Fruit fly (Drosophila melanogaster) whole organism, larva: Measurements from ENCODE around the gene AsnS.

ENCODE experiments used
- noc ChIP-seq: fragments of 200-800 bp; sonication (Bioruptor generic); optimal IDR thresholded peaks from 3 replicates; lab custom pipeline; 2019; ENCODE audit warnings: missing biosample characterization, mild to moderate bottlenecking, missing genetic modification characterization, moderate library complexity

The AsnS gene

dm6 chr3L:21192024-21192423 lies 19.1 kb downstream of the AsnS start:
- TF ChIP-seq noc (tag; lab: Kevin White, UChicago) = no peak

dm6 chr3L:21193170-21193569 lies 20.3 kb downstream of the AsnS start, which contains the start of gene CG42337:
CG42337 (minus strand) TSS chr3L:21193363.
- TF ChIP-seq noc (tag; lab: Kevin White, UChicago) = no peak

dm6 chr3L:21194392-21194925 lies 21.5 kb downstream of the AsnS start:
- TF ChIP-seq noc (tag; lab: Kevin White, UChicago) = no peak

dm6 chr3L:21196563-21196962 lies 23.6 kb downstream of the AsnS start, which contains the start of the genes Targ3 and park:
Targ3 (plus strand) TSS chr3L:21196831.
park (minus strand) TSS chr3L:21196853.
- no peak for TF ChIP-seq noc (tag; lab: Kevin White, UChicago)

- no peak for TF ChIP-seq noc (tag; lab: Kevin White, UChicago)
These were observed 27.7 kb downstream of the AsnS start for dm6 chr3L:21200587-21200986.

dm6 chr3L:21201246-21201896 lies 28.5 kb downstream of the AsnS start:
- no peak for TF ChIP-seq noc (tag; lab: Kevin White, UChicago)

- TF ChIP-seq noc (tag; lab: Kevin White, UChicago) = peak; percentile 3
These were observed 29.3 kb downstream of the AsnS start for dm6 chr3L:21202029-21202776.

- no peak for TF ChIP-seq noc (tag; lab: Kevin White, UChicago)
These were observed 29.9 kb downstream of the AsnS start, which contains the start of the genes Targ1, CG10512 and Targ2 for dm6 chr3L:21202777-21203282. Targ1 (minus strand) TSS chr3L:21202882. CG10512 (plus strand) TSS chr3L:21202920. Targ2 (minus strand) TSS chr3L:21203232.

dm6 chr3L:21204581-21205495 lies 31.9 kb downstream of the AsnS start:
- peak; percentile 79 for TF ChIP-seq noc (tag; lab: Kevin White, UChicago)

dm6 chr3L:21205496-21205824 lies 32.5 kb downstream of the AsnS start:
- no peak for TF ChIP-seq noc (tag; lab: Kevin White, UChicago)

dm6 chr3L:21206486-21206885 lies 33.6 kb downstream of the AsnS start:
- TF ChIP-seq noc (tag; lab: Kevin White, UChicago) = no peak

- no peak for TF ChIP-seq noc (tag; lab: Kevin White, UChicago)
These were observed 37.1 kb downstream of the AsnS start, which contains the start of the genes CG10510 and CG10508 for dm6 chr3L:21209921-21210532. CG10510 (minus strand) TSS chr3L:21210084. CG10508 (plus strand) TSS chr3L:21210215.

- TF ChIP-seq noc (tag; lab: Kevin White, UChicago) = no peak
These were observed 43.9 kb downstream of the AsnS start, which contains the start of the genes Trmt112 and Ilk for dm6 chr3L:21216697-21217291. Trmt112 (minus strand) TSS chr3L:21216839. Ilk (plus strand) TSS chr3L:21216901.

dm6 chr3L:21219160-21219559 lies 46.2 kb downstream of the AsnS start:
- no peak for TF ChIP-seq noc (tag; lab: Kevin White, UChicago)
